Fruit fly (Drosophila melanogaster) whole organism, prepupa: ENCODE measurements around the gene CG14823.

Experiments used
- CG10631 ChIP-seq: fragments of 200-800 bp; sonication (Bioruptor generic); optimal IDR thresholded peaks from 2 replicates; lab custom pipeline; 2016; ENCODE audit warnings: missing biosample characterization, missing genetic modification characterization
- CG15336 ChIP-seq: fragments of 200-800 bp; sonication (Bioruptor generic); IDR thresholded peaks from 2 replicates; pipeline ENCODE4 v1.3.6; 2022; ENCODE audit warnings: missing biosample characterization, missing genetic modification characterization
- CG31627 ChIP-seq: fragments of 200-800 bp; sonication (Bioruptor generic); optimal IDR thresholded peaks from 3 replicates; lab custom pipeline; 2016; ENCODE audit warnings: missing biosample characterization, missing genetic modification characterization
- CG34406 ChIP-seq: fragments of 200-800 bp; sonication (Bioruptor generic); optimal IDR thresholded peaks from 3 replicates; lab custom pipeline; 2016; ENCODE audit warnings: missing biosample characterization, missing genetic modification characterization
- CG4318 ChIP-seq: fragments of 200-800 bp; sonication (Bioruptor generic); optimal IDR thresholded peaks from 3 replicates; lab custom pipeline; 2017; ENCODE audit warnings: missing biosample characterization, mild to moderate bottlenecking, missing genetic modification characterization
- CG6276 ChIP-seq: fragments of 200-800 bp; sonication (Bioruptor generic); optimal IDR thresholded peaks from 2 replicates; lab custom pipeline; 2017; ENCODE audit warnings: missing biosample characterization, mild to moderate bottlenecking, missing genetic modification characterization
- CG8319 ChIP-seq: fragments of 200-800 bp; sonication (Bioruptor generic); optimal IDR thresholded peaks from 3 replicates; lab custom pipeline; 2016; ENCODE audit warnings: missing biosample characterization, missing genetic modification characterization
- Ets21C ChIP-seq: fragments of 200-800 bp; sonication (Bioruptor generic); optimal IDR thresholded peaks from 3 replicates; lab custom pipeline; 2016; ENCODE audit warnings: missing biosample characterization, missing genetic modification characterization
- Gug ChIP-seq: fragments of 200-800 bp; sonication (Bioruptor generic); IDR thresholded peaks from 2 replicates; pipeline ENCODE4 v1.3.6; 2022; ENCODE audit warnings: missing biosample characterization, missing genetic modification characterization
- Lpt ChIP-seq: fragments of 200-800 bp; sonication (Bioruptor generic); optimal IDR thresholded peaks from 3 replicates; lab custom pipeline; 2016; ENCODE audit warnings: missing biosample characterization, missing genetic modification characterization
- Sox102F ChIP-seq: fragments of 200-800 bp; sonication (Bioruptor generic); optimal IDR thresholded peaks from 2 replicates; lab custom pipeline; 2016; ENCODE audit warnings: missing biosample characterization, mild to moderate bottlenecking, missing genetic modification characterization
- esn ChIP-seq: fragments of 200-800 bp; sonication (Bioruptor generic); optimal IDR thresholded peaks from 2 replicates; lab custom pipeline; 2016; ENCODE audit warnings: missing biosample characterization, mild to moderate bottlenecking, missing genetic modification characterization, moderate library complexity
- spab ChIP-seq: fragments of 200-800 bp; sonication (Bioruptor generic); optimal IDR thresholded peaks from 2 replicates; lab custom pipeline; 2017; ENCODE audit warnings: missing biosample characterization, mild to moderate bottlenecking, missing genetic modification characterization, missing genetic modification reagents

DNA sequence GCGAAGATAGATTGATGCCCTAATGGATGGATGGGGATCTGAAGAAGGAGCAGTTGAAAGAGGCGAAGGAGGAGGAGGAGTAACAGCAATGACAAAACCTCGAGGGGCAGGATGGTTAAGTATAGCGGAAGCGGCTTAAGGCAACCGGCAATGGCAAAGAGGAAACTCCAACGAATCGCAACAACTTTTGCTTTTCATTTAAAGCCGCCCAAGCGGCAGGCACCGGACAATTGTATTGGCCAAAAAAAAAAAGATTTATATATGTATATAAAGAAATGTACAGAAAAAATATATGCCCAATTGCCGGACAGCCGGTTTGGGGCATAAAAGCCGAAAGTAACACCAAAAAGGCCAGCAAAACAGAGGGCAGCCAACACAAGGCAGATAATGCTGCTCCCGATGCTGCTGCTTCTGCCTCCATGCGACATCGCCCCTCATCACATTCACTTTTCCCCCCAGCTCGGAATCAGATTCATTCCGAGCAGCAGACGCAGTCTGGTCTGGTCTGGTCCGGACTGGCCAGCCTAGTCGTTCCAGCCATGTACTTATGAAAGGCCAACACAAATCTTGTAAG is 25.3 kb downstream of the CG14823 start:
- no peak for TF ChIP-seq CG31627 (GFP tag; lab: Kevin White, UChicago)
- no peak for TF ChIP-seq CG10631 (GFP tag; lab: Kevin White, UChicago)
- TF ChIP-seq esn (GFP tag; lab: Kevin White, UChicago) = no peak
- no peak for TF ChIP-seq CG34406
- no peak for TF ChIP-seq CG8319
- no peak for TF ChIP-seq Sox102F (GFP tag; lab: Kevin White, UChicago)
- TF ChIP-seq CG4318 = no peak
- TF ChIP-seq Lpt (GFP tag; lab: Kevin White, UChicago) = no peak
- TF ChIP-seq Gug = no peak
- no peak for TF ChIP-seq spab
- no peak for TF ChIP-seq CG15336 (GFP tag; lab: Robert Waterston, UW)
- no peak for TF ChIP-seq CG6276 (GFP tag; lab: Kevin White, UChicago)
- TF ChIP-seq Ets21C (GFP tag; lab: Kevin White, UChicago) = no peak
